Worm (Caenorhabditis elegans) whole organism, L4 larva: Measurements from ENCODE around the gene ZK218.4.
A peak's percentile ranks its signal among the peaks of the same experiment; 100 is the strongest.

ENCODE experiments used
- F37D6.2 ChIP-seq: sonication (generic microtip); optimal IDR thresholded peaks from 2 replicates; lab custom pipeline; 2016; ENCODE audit warnings: mild to moderate bottlenecking, missing genetic modification characterization, missing compliant biosample characterization
- T20F7.1 ChIP-seq: fragments of 200-800 bp; sonication (Bioruptor generic); optimal IDR thresholded peaks from 2 replicates; lab custom pipeline; 2018; ENCODE audit warnings: mild to moderate bottlenecking, missing genetic modification characterization, missing compliant biosample characterization
- Y48G9A.11 ChIP-seq: fragments of 200-800 bp; sonication (Bioruptor generic); IDR thresholded peaks from 2 replicates; pipeline ENCODE4 v1.3.6; 2022; ENCODE audit warnings: missing genetic modification reagents, missing genetic modification characterization, missing compliant biosample characterization
- Y75B8A.6 ChIP-seq: fragments of 200-800 bp; sonication (Bioruptor generic); IDR thresholded peaks from 2 replicates; pipeline ENCODE4 v1.3.6; 2022; ENCODE audit warnings: missing genetic modification reagents, missing genetic modification characterization, missing compliant biosample characterization
- ZK337.2 ChIP-seq: fragments of 200-800 bp; sonication (Bioruptor generic); IDR thresholded peaks from 2 replicates; pipeline ENCODE4 v1.3.6; 2022; ENCODE audit warnings: missing genetic modification reagents, missing genetic modification characterization, missing compliant biosample characterization
- aha-1 ChIP-seq: fragments of 150-350 bp; peaks from one replicate; lab custom pipeline; 2014; ENCODE audit warnings: missing biosample characterization, missing genetic modification characterization
- aly-2 ChIP-seq: sonication (generic microtip); optimal IDR thresholded peaks from 2 replicates; lab custom pipeline; 2018; ENCODE audit warnings: missing biosample characterization, missing genetic modification characterization
- ama-1 ChIP-seq: fragments of 150-350 bp; optimal IDR thresholded peaks from 2 replicates; lab custom pipeline; 2014; ENCODE audit warnings: inconsistent platforms, mixed read lengths
- ceh-20 ChIP-seq: fragments of 200-800 bp; sonication (Bioruptor generic); IDR thresholded peaks from 2 replicates; pipeline ENCODE4 v1.3.6; 2022; ENCODE audit warnings: missing genetic modification reagents, missing genetic modification characterization, missing compliant biosample characterization
- ceh-28 ChIP-seq: fragments of 150-350 bp; optimal IDR thresholded peaks from 2 replicates; lab custom pipeline; 2014; ENCODE audit warnings: missing biosample characterization, missing genetic modification reagents, missing genetic modification characterization
- ceh-44 ChIP-seq: fragments of 200-800 bp; sonication (Bioruptor generic); IDR thresholded peaks from 2 replicates; pipeline ENCODE4 v1.3.6; 2022; ENCODE audit warnings: missing genetic modification reagents, missing genetic modification characterization, missing compliant biosample characterization
- ceh-82 ChIP-seq: sonication (generic microtip); optimal IDR thresholded peaks from 2 replicates; lab custom pipeline; 2017; ENCODE audit warnings: missing biosample characterization, missing genetic modification characterization
- daf-16 ChIP-seq, 3 experiments: sonication (generic microtip); optimal IDR thresholded peaks; 2 replicates each; lab custom pipeline; 2016 to 2017; ENCODE audit warnings: missing genetic modification characterization in 3 of 3, missing genetic modification reagents in 3 of 3, mild to moderate bottlenecking in 2 of 3, missing compliant biosample characterization in 2 of 3, missing biosample characterization in 1 of 3, moderate library complexity in 1 of 3
- dmd-6 ChIP-seq: fragments of 200-800 bp; sonication (Bioruptor generic); IDR thresholded peaks from 2 replicates; pipeline ENCODE4 v1.3.6; 2022; ENCODE audit warnings: missing genetic modification reagents, missing genetic modification characterization, missing compliant biosample characterization
- dmd-9 ChIP-seq: fragments of 200-800 bp; sonication (Bioruptor generic); IDR thresholded peaks from 2 replicates; pipeline ENCODE4 v1.3.6; 2022; ENCODE audit warnings: missing genetic modification reagents, missing genetic modification characterization, missing compliant biosample characterization
- duxl-1 ChIP-seq: sonication (generic microtip); optimal IDR thresholded peaks from 2 replicates; lab custom pipeline; 2016; ENCODE audit warnings: mild to moderate bottlenecking, missing genetic modification characterization, moderate library complexity, missing compliant biosample characterization; ENCODE audit not compliant: poor library complexity
- dve-1 ChIP-seq: sonication (generic microtip); optimal IDR thresholded peaks from 2 replicates; lab custom pipeline; 2017; ENCODE audit warnings: antibody characterized with exemption, mild to moderate bottlenecking, missing genetic modification characterization, missing compliant biosample characterization; ENCODE audit not compliant: insufficient read depth
- egl-43 ChIP-seq: fragments of 200-800 bp; sonication (Bioruptor generic); IDR thresholded peaks from 2 replicates; pipeline ENCODE4 v1.3.6; 2022; ENCODE audit warnings: missing genetic modification reagents, missing genetic modification characterization, missing compliant biosample characterization
- gei-8 ChIP-seq: fragments of 200-800 bp; sonication (Bioruptor generic); optimal IDR thresholded peaks from 2 replicates; lab custom pipeline; 2018; ENCODE audit warnings: mild to moderate bottlenecking, missing genetic modification characterization, missing compliant biosample characterization
- hlh-11 ChIP-seq: fragments of 200-800 bp; sonication (Bioruptor generic); optimal IDR thresholded peaks from 2 replicates; lab custom pipeline; 2018; ENCODE audit warnings: mild to moderate bottlenecking, missing genetic modification characterization, missing compliant biosample characterization
- hlh-30 ChIP-seq: sonication (generic microtip); optimal IDR thresholded peaks from 2 replicates; lab custom pipeline; 2017; ENCODE audit warnings: antibody characterized with exemption, mild to moderate bottlenecking, missing genetic modification characterization, missing compliant biosample characterization; ENCODE audit not compliant: insufficient read depth
- jun-1 ChIP-seq: fragments of 150-350 bp; optimal IDR thresholded peaks from 2 replicates; lab custom pipeline; 2014; ENCODE audit warnings: missing biosample characterization, missing genetic modification reagents, missing genetic modification characterization
- lim-7 ChIP-seq: fragments of 200-800 bp; sonication (Bioruptor generic); IDR thresholded peaks from 2 replicates; pipeline ENCODE4 v1.3.6; 2022; ENCODE audit warnings: missing genetic modification characterization, missing compliant biosample characterization
- lin-29 ChIP-seq: fragments of 200-800 bp; sonication (Bioruptor generic); IDR thresholded peaks from 2 replicates; pipeline ENCODE4 v1.3.6; 2022; ENCODE audit warnings: missing genetic modification reagents, missing genetic modification characterization, missing compliant biosample characterization
- lin-39 ChIP-seq: fragments of 150-350 bp; optimal IDR thresholded peaks from 2 replicates; lab custom pipeline; 2014; ENCODE audit warnings: missing biosample characterization, missing genetic modification reagents, missing genetic modification characterization
- madf-5 ChIP-seq, 2 experiments: fragments of 200-800 bp; sonication (Bioruptor generic); IDR thresholded peaks; 2 replicates each; pipeline ENCODE4 v1.3.6; 2022; ENCODE audit warnings: missing compliant biosample characterization in 2 of 2, missing genetic modification characterization in 2 of 2
- mdl-1 ChIP-seq, 2 experiments: fragments of 150-350 bp in 1 of 2; sonication (generic microtip) in 1 of 2; optimal IDR thresholded peaks; 2 replicates each; lab custom pipeline; 2014 to 2017; ENCODE audit warnings: missing biosample characterization in 2 of 2, missing genetic modification characterization in 2 of 2
- mep-1 ChIP-seq: fragments of 150-350 bp; sonication (generic microtip); optimal IDR thresholded peaks from 3 replicates; lab custom pipeline; 2014; ENCODE audit warnings: missing biosample characterization, missing genetic modification characterization
- mxl-3 ChIP-seq: fragments of 200-800 bp; sonication (Bioruptor generic); optimal IDR thresholded peaks from 2 replicates; lab custom pipeline; 2018; ENCODE audit warnings: mild to moderate bottlenecking, missing genetic modification characterization, missing compliant biosample characterization
- nhr-102 ChIP-seq: sonication (generic microtip); optimal IDR thresholded peaks from 2 replicates; lab custom pipeline; 2016; ENCODE audit warnings: mild to moderate bottlenecking, missing genetic modification characterization, moderate library complexity, missing compliant biosample characterization
- nhr-237 ChIP-seq: sonication (generic microtip); optimal IDR thresholded peaks from 2 replicates; lab custom pipeline; 2017; ENCODE audit warnings: missing biosample characterization, missing genetic modification characterization
- nhr-25 ChIP-seq: sonication (generic microtip); optimal IDR thresholded peaks from 2 replicates; lab custom pipeline; 2017; ENCODE audit warnings: missing genetic modification characterization, mild to moderate bottlenecking, missing compliant biosample characterization, antibody characterized with exemption, moderate library complexity, borderline replicate concordance; ENCODE audit not compliant: insufficient read depth
- nhr-28 ChIP-seq: fragments of 150-350 bp; optimal IDR thresholded peaks from 2 replicates; lab custom pipeline; 2014; ENCODE audit warnings: missing biosample characterization, missing genetic modification characterization
- nhr-77 ChIP-seq: fragments of 150-350 bp; optimal IDR thresholded peaks from 2 replicates; lab custom pipeline; 2014; ENCODE audit warnings: missing biosample characterization, missing genetic modification characterization
- php-3 ChIP-seq: fragments of 200-800 bp; sonication (Bioruptor generic); IDR thresholded peaks from 2 replicates; pipeline ENCODE4 v1.3.6; 2022; ENCODE audit warnings: missing genetic modification reagents, missing genetic modification characterization, missing compliant biosample characterization
- pqm-1 ChIP-seq: sonication (generic microtip); optimal IDR thresholded peaks from 2 replicates; lab custom pipeline; 2017; ENCODE audit warnings: missing biosample characterization, missing genetic modification characterization
- skn-1 ChIP-seq: fragments of 150-350 bp; optimal IDR thresholded peaks from 2 replicates; lab custom pipeline; 2014; ENCODE audit warnings: missing biosample characterization, missing genetic modification characterization
- spr-3 ChIP-seq: fragments of 200-800 bp; sonication (Bioruptor generic); optimal IDR thresholded peaks from 2 replicates; lab custom pipeline; 2018; ENCODE audit warnings: mild to moderate bottlenecking, missing genetic modification characterization, missing compliant biosample characterization
- tag-97 ChIP-seq: fragments of 200-800 bp; sonication (Bioruptor generic); IDR thresholded peaks from 2 replicates; pipeline ENCODE4 v1.3.6; 2022; ENCODE audit warnings: missing genetic modification characterization, missing compliant biosample characterization
- unc-62 ChIP-seq, 3 experiments: fragments of 150-350 bp in 1 of 3; sonication (generic microtip); optimal IDR thresholded peaks in 2 of 3; peaks in 1 of 3; 1 replicate in 1 of 3; 2 replicates in 2 of 3; lab custom pipeline; 2014 to 2017; ENCODE audit warnings: missing biosample characterization in 3 of 3, missing genetic modification characterization in 3 of 3, missing genetic modification reagents in 3 of 3, missing genotype in 1 of 3
- vab-7 ChIP-seq: fragments of 200-800 bp; sonication (Bioruptor generic); IDR thresholded peaks from 2 replicates; pipeline ENCODE4 v1.3.6; 2022; ENCODE audit warnings: missing genetic modification reagents, missing genetic modification characterization, missing compliant biosample characterization
- zfp-2 ChIP-seq: sonication (generic microtip); optimal IDR thresholded peaks from 2 replicates; lab custom pipeline; 2016; ENCODE audit warnings: mild to moderate bottlenecking, missing genetic modification characterization, missing compliant biosample characterization
- zfp-3 ChIP-seq: fragments of 200-800 bp; sonication (Bioruptor generic); conservative IDR thresholded peaks from 2 replicates; pipeline ENCODE4 v1.3.6; 2022; ENCODE audit warnings: missing genetic modification reagents, missing genetic modification characterization, missing compliant biosample characterization
- ztf-11 ChIP-seq: fragments of 150-350 bp; optimal IDR thresholded peaks from 2 replicates; lab custom pipeline; 2014; ENCODE audit warnings: missing biosample characterization, missing genetic modification characterization

Gene ZK218.4

DNA sequence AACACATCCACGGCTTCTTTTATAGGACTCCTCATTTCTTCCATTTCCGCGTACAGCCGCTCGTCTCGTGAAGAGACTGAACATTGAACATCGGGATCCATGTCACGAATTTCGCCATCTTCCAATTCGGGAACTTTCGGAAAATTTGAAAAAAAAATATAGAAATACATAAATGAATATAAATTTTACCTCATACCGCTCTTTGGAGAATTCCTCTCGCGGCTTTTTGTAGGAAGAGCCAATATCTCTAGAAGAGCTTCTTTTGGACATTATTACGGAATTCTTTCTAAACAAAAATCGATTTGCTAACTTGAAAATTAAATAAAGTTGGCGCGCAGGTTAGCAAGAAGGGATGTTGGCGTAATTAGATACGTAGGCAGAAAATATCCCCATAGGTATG, 15.9 kb upstream of the ZK218.4 start, which contains the start of gene T05E12.9:
T05E12.9 (minus strand) TSS at position 101 of the 400 bp plus-strand sequence.
- no peak for TF ChIP-seq ZK337.2 (GFP tag; lab: Robert Waterston, UW)
- peak; percentile 16 for TF ChIP-seq aha-1 (tag; lab: Kevin White, UChicago)
- no peak for TF ChIP-seq jun-1

- no peak for TF ChIP-seq lin-29 (GFP tag; lab: Robert Waterston, UW)
- TF ChIP-seq php-3 (GFP tag; lab: Robert Waterston, UW), result peak; percentile 32; the same call in 1 of the 2 replicates
- no peak for TF ChIP-seq mdl-1 (tag; optimal IDR thresholded peaks at IDR 0.05; lab: Kevin White, UChicago)
These were observed 9.3 kb upstream of the ZK218.4 start, which contains the start of gene T05E12.6 for ce11 chrV:17089342-17089741. Gene T05E12.6 (minus strand): TSS chrV:17089442.

ce11 chrV:17089931-17090429, 8.7 kb upstream of the ZK218.4 start, which contains the start of gene srh-237:
Gene srh-237 (plus strand): TSS chrV:17090379.
- peak; percentile 58 for TF ChIP-seq pqm-1 (tag; lab: Kevin White, UChicago)
- no peak for TF ChIP-seq zfp-2 (tag; lab: Kevin White, UChicago)
- peak; percentile 4 for TF ChIP-seq mxl-3 (GFP tag; lab: Kevin White, UChicago)
- no peak for TF ChIP-seq zfp-3
- no peak for TF ChIP-seq nhr-237 (tag; lab: Kevin White, UChicago)
- TF ChIP-seq aha-1 (tag; lab: Kevin White, UChicago), result peak; percentile 64
- no peak for TF ChIP-seq vab-7 (GFP tag; lab: Robert Waterston, UW)
- no peak for TF ChIP-seq egl-43 (GFP tag; lab: Robert Waterston, UW)
- peak in 1 of 2 experiments; percentile 24 for TF ChIP-seq unc-62 (GFP tag; optimal IDR thresholded peaks at IDR 0.05 in 1 of 2; lab: Kevin White, UChicago)
- no peak for TF ChIP-seq unc-62 (tag; optimal IDR thresholded peaks at IDR 0.05; lab: Kevin White, UChicago)
- no peak for TF ChIP-seq dve-1
- no peak for TF ChIP-seq Y75B8A.6 (GFP tag; lab: Robert Waterston, UW)
- no peak for TF ChIP-seq daf-16 (GFP tag; optimal IDR thresholded peaks at IDR 0.05; lab: Kevin White, UChicago)
- peak; percentile 42 for TF ChIP-seq daf-16 (tag; optimal IDR thresholded peaks at IDR 0.05; lab: Kevin White, UChicago)
- TF ChIP-seq skn-1 (tag; lab: Kevin White, UChicago), result no peak
- TF ChIP-seq nhr-28 (tag; lab: Kevin White, UChicago), result peak; percentile 19
- no peak for TF ChIP-seq mdl-1 (tag; optimal IDR thresholded peaks at IDR 0.05; lab: Kevin White, UChicago)
- peak; percentile 3 for TF ChIP-seq nhr-77 (tag; lab: Kevin White, UChicago)
- no peak for TF ChIP-seq nhr-25 (tag; lab: Kevin White, UChicago)
- TF ChIP-seq php-3 (GFP tag; lab: Robert Waterston, UW), result 0 out of 2 replicates have a peak, but pooled peaks have one; percentile 20
- peak; percentile 86 for TF ChIP-seq dmd-6 (GFP tag; lab: Robert Waterston, UW)
- TF ChIP-seq nhr-102 (tag; lab: Kevin White, UChicago), result no peak
- TF ChIP-seq ztf-11 (tag; lab: Kevin White, UChicago), result no peak
- peak; percentile 60 for TF ChIP-seq hlh-11 (tag; lab: Kevin White, UChicago)
- no peak for TF ChIP-seq ama-1
- TF ChIP-seq spr-3 (GFP tag; lab: Kevin White, UChicago), result no peak

ce11 chrV:17092262-17092661, 6.4 kb upstream of the ZK218.4 start, which contains the start of gene ZK218.1:
Gene ZK218.1 (plus strand): TSS chrV:17092562.
- TF ChIP-seq Y48G9A.11 (GFP tag; lab: Robert Waterston, UW) (no peak), dmd-9 (GFP tag; lab: Robert Waterston, UW) (no peak), aly-2 (no peak), mep-1 (tag; lab: Kevin White, UChicago) (no peak), ceh-82 (tag; lab: Kevin White, UChicago) (no peak), ceh-28 (tag; lab: Kevin White, UChicago) (no peak), tag-97 (GFP tag; lab: Robert Waterston, UW) (no peak), ceh-44 (GFP tag; lab: Robert Waterston, UW) (no peak), lin-39 (no peak), T20F7.1 (GFP tag; lab: Kevin White, UChicago) (no peak), aha-1 (tag; lab: Kevin White, UChicago) (no peak), mxl-3 (GFP tag; lab: Kevin White, UChicago) (no peak), lim-7 (no peak), gei-8 (GFP tag; lab: Kevin White, UChicago) (no peak), hlh-30 (tag; lab: Kevin White, UChicago) (no peak), F37D6.2 (tag; lab: Kevin White, UChicago) (no peak), madf-5 (GFP tag; IDR thresholded peaks at IDR 0.05; lab: Robert Waterston, UW) (no peak), duxl-1 (tag; lab: Kevin White, UChicago) (no peak), ceh-20 (GFP tag; lab: Robert Waterston, UW) (no peak)
- TF ChIP-seq, all 104 proteins: peak for 0
